Worm (Caenorhabditis elegans): Measurements from ENCODE around the gene F32H5.4.

The F32H5.4 gene

DNA sequence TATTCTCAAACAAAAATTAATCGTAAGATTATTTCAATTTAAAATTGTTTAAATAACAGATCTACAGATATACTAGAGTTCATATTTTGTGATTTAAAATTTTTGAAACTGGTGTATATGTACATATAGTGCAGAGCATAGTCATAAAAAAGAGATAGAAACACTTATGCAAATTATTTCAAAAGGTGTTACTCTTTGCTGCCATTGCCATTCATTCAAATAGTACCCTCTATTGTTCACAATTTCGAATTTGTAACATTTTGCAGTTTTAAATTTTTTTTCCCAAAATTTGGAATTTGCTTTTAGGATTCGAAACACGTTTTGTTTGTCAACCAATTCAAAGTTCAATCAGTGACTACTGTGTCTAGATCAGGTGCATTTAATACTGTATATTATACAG lies at the start of gene F32H5.4:
F32H5.4 (plus strand) TSS at position 301 of the 400 bp plus-strand sequence.
- TF ChIP-seq ztf-29 (GFP tag; IDR thresholded peaks at IDR 0.05) (no peak), ztf-23 (GFP tag; IDR thresholded peaks at IDR 0.05) (no peak), T22C8.4 (GFP tag; IDR thresholded peaks at IDR 0.05) (no peak), klf-2 (GFP tag; conservative IDR thresholded peaks at IDR 0.05) (no peak), med-1 (GFP tag; optimal IDR thresholded peaks at IDR 0.05; ENCODE audit: insufficient read depth) (no peak), cog-1 (tag; optimal IDR thresholded peaks at IDR 0.05) (no peak), flt-1 (GFP tag; IDR thresholded peaks at IDR 0.05) (no peak), tab-1 (GFP tag; IDR thresholded peaks at IDR 0.05) (no peak), ref-1 (GFP tag; conservative IDR thresholded peaks at IDR 0.05) (no peak)

- TF ChIP-seq ref-1 (GFP tag; conservative IDR thresholded peaks at IDR 0.05) (no peak), klf-2 (GFP tag; conservative IDR thresholded peaks at IDR 0.05) (no peak), T22C8.4 (GFP tag; IDR thresholded peaks at IDR 0.05) (no peak)
Measured at ce11 chrV:13312210-13312676, 48.1 kb upstream of the F32H5.4 start, which contains the start of gene nasp-2. TSS of gene nasp-2 (minus strand) at chrV:13312260.

- TF ChIP-seq ztf-23 (GFP tag; IDR thresholded peaks at IDR 0.05) (0 out of 2 replicates have a peak, but pooled peaks have one; percentile 62), T22C8.4 (GFP tag; IDR thresholded peaks at IDR 0.05) (peak; percentile 69), ztf-29 (GFP tag; IDR thresholded peaks at IDR 0.05) (no peak)
Measured at ce11 chrV:13313045-13313623, 47.2 kb upstream of the F32H5.4 start, which contains the start of gene C50B6.3. TSS of gene C50B6.3 (plus strand) at chrV:13313573.

- TF ChIP-seq klf-2 (GFP tag; conservative IDR thresholded peaks at IDR 0.05) (0 out of 2 replicates have a peak, but pooled peaks have one; percentile 8), tab-1 (GFP tag; IDR thresholded peaks at IDR 0.05) (0 out of 2 replicates have a peak, but pooled peaks have one; percentile 31)
Measured at ce11 chrV:13317247-13317646, 43.1 kb upstream of the F32H5.4 start.

- no peak for TF ChIP-seq cog-1 (tag; optimal IDR thresholded peaks at IDR 0.05)
- no peak for TF ChIP-seq med-1 (GFP tag; optimal IDR thresholded peaks at IDR 0.05; ENCODE audit: insufficient read depth)
- no peak for TF ChIP-seq ref-1 (GFP tag; conservative IDR thresholded peaks at IDR 0.05)
- TF ChIP-seq flt-1 (GFP tag; IDR thresholded peaks at IDR 0.05): no peak
- TF ChIP-seq ztf-23 (GFP tag; IDR thresholded peaks at IDR 0.05): no peak
- no peak for TF ChIP-seq tab-1 (GFP tag; IDR thresholded peaks at IDR 0.05)
- no peak for TF ChIP-seq ztf-29 (GFP tag; IDR thresholded peaks at IDR 0.05)
- TF ChIP-seq klf-2 (GFP tag; conservative IDR thresholded peaks at IDR 0.05): no peak
- no peak for TF ChIP-seq T22C8.4 (GFP tag; IDR thresholded peaks at IDR 0.05)
Measured at ce11 chrV:13317911-13318502, 42.3 kb upstream of the F32H5.4 start, which contains the start of the genes col-161 and srh-18. TSS of gene col-161 (minus strand) at chrV:13318011. TSS of gene srh-18 (plus strand) at chrV:13318452.

- TF ChIP-seq ztf-29 (GFP tag; IDR thresholded peaks at IDR 0.05) (no peak), tab-1 (GFP tag; IDR thresholded peaks at IDR 0.05) (no peak), ref-1 (GFP tag; conservative IDR thresholded peaks at IDR 0.05) (no peak), flt-1 (GFP tag; IDR thresholded peaks at IDR 0.05) (no peak), T22C8.4 (GFP tag; IDR thresholded peaks at IDR 0.05) (no peak), klf-2 (GFP tag; conservative IDR thresholded peaks at IDR 0.05) (no peak), med-1 (GFP tag; optimal IDR thresholded peaks at IDR 0.05; ENCODE audit: insufficient read depth) (no peak), cog-1 (tag; optimal IDR thresholded peaks at IDR 0.05) (no peak), ztf-23 (GFP tag; IDR thresholded peaks at IDR 0.05) (no peak)
Measured at ce11 chrV:13320676-13321075, 39.7 kb upstream of the F32H5.4 start, which contains the start of gene srh-15. TSS of gene srh-15 (plus strand) at chrV:13320976.

DNA sequence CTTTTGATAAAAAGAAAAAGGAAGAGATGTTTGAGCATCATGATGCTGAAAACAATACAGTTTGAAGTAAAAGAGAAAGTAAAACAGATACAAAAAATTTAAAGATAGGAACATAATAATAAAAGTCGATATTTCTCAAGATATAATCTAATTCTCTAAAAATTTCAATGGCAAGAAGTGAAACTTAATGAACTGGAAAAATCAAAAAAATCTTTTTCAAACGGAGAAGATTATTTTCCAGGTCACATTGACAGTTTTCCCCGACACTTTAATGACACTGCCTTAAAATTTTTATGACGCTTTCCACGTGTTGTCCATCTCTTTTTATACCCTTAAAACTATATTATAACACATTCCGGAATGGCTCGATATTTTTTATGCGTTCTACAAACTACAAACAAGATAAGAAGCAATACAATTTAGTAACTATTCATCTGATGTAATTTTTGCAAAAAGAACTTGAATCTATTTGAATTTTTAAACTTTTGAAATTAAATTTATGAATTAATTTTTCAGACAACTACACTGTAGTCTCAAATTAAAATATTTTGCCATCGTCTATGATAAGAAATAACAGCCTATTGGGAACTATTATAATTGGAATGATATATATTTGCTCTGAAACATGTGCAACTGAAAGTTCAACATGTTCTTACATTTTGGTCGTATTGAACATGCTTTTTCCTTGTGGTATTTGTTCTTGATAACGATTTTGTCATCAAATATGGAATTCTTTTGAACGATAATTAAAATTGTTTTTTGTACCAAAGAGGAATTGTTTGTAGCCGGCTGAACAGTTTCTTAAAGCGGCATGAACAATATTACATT lies 35.2 kb upstream of the F32H5.4 start, which contains the start of gene C50B6.7:
C50B6.7 (minus strand) TSS at position 51 of the 828 bp plus-strand sequence.
- TF ChIP-seq flt-1 (GFP tag; IDR thresholded peaks at IDR 0.05): no peak
- TF ChIP-seq T22C8.4 (GFP tag; IDR thresholded peaks at IDR 0.05): no peak
- TF ChIP-seq cog-1 (tag; optimal IDR thresholded peaks at IDR 0.05): no peak
- no peak for TF ChIP-seq klf-2 (GFP tag; conservative IDR thresholded peaks at IDR 0.05)
- no peak for TF ChIP-seq ztf-23 (GFP tag; IDR thresholded peaks at IDR 0.05)
- TF ChIP-seq tab-1 (GFP tag; IDR thresholded peaks at IDR 0.05): no peak
- no peak for TF ChIP-seq ztf-29 (GFP tag; IDR thresholded peaks at IDR 0.05)
- no peak for TF ChIP-seq ref-1 (GFP tag; conservative IDR thresholded peaks at IDR 0.05)
- TF ChIP-seq med-1 (GFP tag; optimal IDR thresholded peaks at IDR 0.05; ENCODE audit: insufficient read depth): no peak

- no peak for TF ChIP-seq med-1 (GFP tag; optimal IDR thresholded peaks at IDR 0.05; ENCODE audit: insufficient read depth)
- no peak for TF ChIP-seq T22C8.4 (GFP tag; IDR thresholded peaks at IDR 0.05)
- no peak for TF ChIP-seq ref-1 (GFP tag; conservative IDR thresholded peaks at IDR 0.05)
- TF ChIP-seq tab-1 (GFP tag; IDR thresholded peaks at IDR 0.05): no peak
- no peak for TF ChIP-seq ztf-23 (GFP tag; IDR thresholded peaks at IDR 0.05)
- TF ChIP-seq klf-2 (GFP tag; conservative IDR thresholded peaks at IDR 0.05): no peak
- TF ChIP-seq flt-1 (GFP tag; IDR thresholded peaks at IDR 0.05): no peak
- no peak for TF ChIP-seq ztf-29 (GFP tag; IDR thresholded peaks at IDR 0.05)
- no peak for TF ChIP-seq cog-1 (tag; optimal IDR thresholded peaks at IDR 0.05)
Measured at ce11 chrV:13327463-13327862, 32.9 kb upstream of the F32H5.4 start, which contains the start of gene str-37. TSS of gene str-37 (plus strand) at chrV:13327763.

DNA sequence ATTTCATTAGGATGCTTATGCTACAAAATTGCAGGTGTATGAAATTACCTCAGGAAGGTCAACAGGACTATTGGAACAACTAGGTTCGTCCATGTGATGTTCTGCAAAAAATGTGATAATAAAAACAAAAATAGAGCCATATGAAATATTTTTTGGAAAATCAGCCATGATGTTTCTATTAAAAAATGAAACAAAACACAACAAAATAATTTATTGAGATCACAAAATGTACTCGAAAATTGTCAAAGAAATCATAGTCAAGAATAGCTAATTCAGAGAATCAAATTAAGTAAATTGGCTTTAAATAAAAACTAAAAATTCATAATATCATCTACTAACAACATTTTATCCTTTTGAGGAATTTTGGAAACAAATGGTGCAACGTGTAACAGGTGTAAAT lies 29.4 kb upstream of the F32H5.4 start, which contains the start of gene nhr-129:
nhr-129 (minus strand) TSS at position 101 of the 400 bp plus-strand sequence.
- TF ChIP-seq flt-1 (GFP tag; IDR thresholded peaks at IDR 0.05): no peak
